Fruit fly (Drosophila melanogaster) whole organism, prepupa: ENCODE measurements around the gene MED10.
A peak's percentile ranks its signal among the peaks of the same experiment; 100 is the strongest.

ENCODE experiments used
- Blimp-1 ChIP-seq: fragments of 200-800 bp; sonication (Bioruptor generic); optimal IDR thresholded peaks from 3 replicates; lab custom pipeline; 2017; ENCODE audit warnings: missing biosample characterization, missing genetic modification characterization, mild to moderate bottlenecking, moderate library complexity, missing genetic modification reagents
- CG10669 ChIP-seq: fragments of 200-800 bp; sonication (Bioruptor generic); optimal IDR thresholded peaks from 3 replicates; lab custom pipeline; 2018; ENCODE audit warnings: missing biosample characterization, mild to moderate bottlenecking, missing genetic modification characterization, moderate library complexity
- CG11762 ChIP-seq: fragments of 200-800 bp; sonication (Bioruptor generic); optimal IDR thresholded peaks from 3 replicates; lab custom pipeline; 2016; ENCODE audit warnings: missing biosample characterization, missing genetic modification characterization; ENCODE audit not compliant: insufficient read depth
- CG3032 ChIP-seq: fragments of 200-800 bp; optimal IDR thresholded peaks from 2 replicates; lab custom pipeline; 2019; ENCODE audit warnings: missing biosample characterization, mild to moderate bottlenecking, missing genetic modification characterization, moderate library complexity
- CG31627 ChIP-seq: fragments of 200-800 bp; sonication (Bioruptor generic); optimal IDR thresholded peaks from 3 replicates; lab custom pipeline; 2016; ENCODE audit warnings: missing biosample characterization, missing genetic modification characterization
- CG34406 ChIP-seq: fragments of 200-800 bp; sonication (Bioruptor generic); optimal IDR thresholded peaks from 3 replicates; lab custom pipeline; 2016; ENCODE audit warnings: missing biosample characterization, missing genetic modification characterization
- CG3919 ChIP-seq: fragments of 200-800 bp; sonication (Bioruptor generic); optimal IDR thresholded peaks from 3 replicates; lab custom pipeline; 2016; ENCODE audit warnings: missing biosample characterization, missing genetic modification characterization
- CG4318 ChIP-seq: fragments of 200-800 bp; sonication (Bioruptor generic); optimal IDR thresholded peaks from 3 replicates; lab custom pipeline; 2017; ENCODE audit warnings: missing biosample characterization, mild to moderate bottlenecking, missing genetic modification characterization
- CG6163 ChIP-seq: fragments of 200-800 bp; sonication (Bioruptor generic); IDR thresholded peaks from 3 replicates; pipeline ENCODE4 v1.3.6; 2022; ENCODE audit warnings: missing biosample characterization, missing genetic modification characterization
- CG6792 ChIP-seq: fragments of 200-800 bp; sonication (Bioruptor generic); optimal IDR thresholded peaks from 3 replicates; lab custom pipeline; 2016; ENCODE audit warnings: missing biosample characterization, missing genetic modification characterization
- CG6808 ChIP-seq: fragments of 200-800 bp; sonication (Bioruptor generic); optimal IDR thresholded peaks from 3 replicates; lab custom pipeline; 2017; ENCODE audit warnings: missing biosample characterization, missing genetic modification characterization, mild to moderate bottlenecking, moderate library complexity, missing genetic modification reagents
- CG6854 ChIP-seq: fragments of 200-800 bp; sonication (Bioruptor generic); optimal IDR thresholded peaks from 2 replicates; lab custom pipeline; 2017; ENCODE audit warnings: missing biosample characterization, mild to moderate bottlenecking, missing genetic modification characterization
- CG7368 ChIP-seq: fragments of 200-800 bp; sonication (Bioruptor generic); optimal IDR thresholded peaks from 3 replicates; lab custom pipeline; 2016; ENCODE audit warnings: missing biosample characterization, missing genetic modification characterization
- CG8119 ChIP-seq: fragments of 200-800 bp; sonication (Bioruptor generic); IDR thresholded peaks from 3 replicates; pipeline ENCODE4 v1.3.6; 2022; ENCODE audit warnings: missing biosample characterization, missing genetic modification characterization
- CG8319 ChIP-seq: fragments of 200-800 bp; sonication (Bioruptor generic); optimal IDR thresholded peaks from 3 replicates; lab custom pipeline; 2016; ENCODE audit warnings: missing biosample characterization, missing genetic modification characterization
- CG9139 ChIP-seq: fragments of 200-800 bp; sonication (Bioruptor generic); optimal IDR thresholded peaks from 3 replicates; lab custom pipeline; 2017; ENCODE audit warnings: missing biosample characterization, mild to moderate bottlenecking, missing genetic modification characterization
- Eip75B ChIP-seq: fragments of 200-800 bp; sonication (Bioruptor generic); optimal IDR thresholded peaks from 3 replicates; lab custom pipeline; 2016; ENCODE audit warnings: missing biosample characterization, missing genetic modification characterization
- Eip93F ChIP-seq: fragments of 200-800 bp; sonication (Bioruptor generic); optimal IDR thresholded peaks from 2 replicates; lab custom pipeline; 2016; ENCODE audit warnings: missing biosample characterization, mild to moderate bottlenecking, missing genetic modification characterization
- Ets21C ChIP-seq: fragments of 200-800 bp; sonication (Bioruptor generic); optimal IDR thresholded peaks from 3 replicates; lab custom pipeline; 2016; ENCODE audit warnings: missing biosample characterization, missing genetic modification characterization
- Ets96B ChIP-seq: fragments of 200-800 bp; optimal IDR thresholded peaks from 2 replicates; lab custom pipeline; 2019; ENCODE audit warnings: missing biosample characterization, mild to moderate bottlenecking, missing genetic modification characterization, moderate library complexity
- Gug ChIP-seq: fragments of 200-800 bp; sonication (Bioruptor generic); IDR thresholded peaks from 2 replicates; pipeline ENCODE4 v1.3.6; 2022; ENCODE audit warnings: missing biosample characterization, missing genetic modification characterization
- Hr39 ChIP-seq: fragments of 200-800 bp; sonication (Bioruptor generic); optimal IDR thresholded peaks from 2 replicates; lab custom pipeline; 2016; ENCODE audit warnings: missing biosample characterization, missing genetic modification characterization
- Met ChIP-seq: fragments of 200-800 bp; sonication (Bioruptor generic); optimal IDR thresholded peaks from 3 replicates; lab custom pipeline; 2016; ENCODE audit warnings: missing biosample characterization, missing genetic modification characterization
- OdsH ChIP-seq: fragments of 200-800 bp; sonication (Bioruptor generic); optimal IDR thresholded peaks from 3 replicates; lab custom pipeline; 2016; ENCODE audit warnings: missing biosample characterization, missing genetic modification characterization
- Smox ChIP-seq: fragments of 200-800 bp; sonication (Bioruptor generic); optimal IDR thresholded peaks from 3 replicates; lab custom pipeline; 2016; ENCODE audit warnings: missing biosample characterization, missing genetic modification characterization
- Sox102F ChIP-seq: fragments of 200-800 bp; sonication (Bioruptor generic); optimal IDR thresholded peaks from 2 replicates; lab custom pipeline; 2016; ENCODE audit warnings: missing biosample characterization, mild to moderate bottlenecking, missing genetic modification characterization
- Sox14 ChIP-seq: fragments of 200-800 bp; sonication (Bioruptor generic); optimal IDR thresholded peaks from 3 replicates; lab custom pipeline; 2016; ENCODE audit warnings: missing biosample characterization, missing genetic modification characterization
- Sox15 ChIP-seq: fragments of 200-800 bp; sonication (Bioruptor generic); optimal IDR thresholded peaks from 3 replicates; lab custom pipeline; 2016; ENCODE audit warnings: missing biosample characterization, missing genetic modification characterization
- achi ChIP-seq: fragments of 200-800 bp; sonication (Bioruptor generic); optimal IDR thresholded peaks from 3 replicates; lab custom pipeline; 2016; ENCODE audit warnings: missing biosample characterization, missing genetic modification characterization
- acj6 ChIP-seq: fragments of 200-800 bp; sonication (Bioruptor generic); optimal IDR thresholded peaks from 3 replicates; lab custom pipeline; 2016; ENCODE audit warnings: missing biosample characterization, missing genetic modification characterization
- dsx ChIP-seq: fragments of 200-800 bp; optimal IDR thresholded peaks from 3 replicates; lab custom pipeline; 2019; ENCODE audit warnings: missing biosample characterization, mild to moderate bottlenecking, missing genetic modification characterization, moderate library complexity; ENCODE audit not compliant: poor library complexity, severe bottlenecking
- eg ChIP-seq: fragments of 200-800 bp; sonication (Bioruptor generic); IDR thresholded peaks from 3 replicates; pipeline ENCODE4 v1.3.6; 2022; ENCODE audit warnings: missing biosample characterization, missing genetic modification characterization
- esn ChIP-seq: fragments of 200-800 bp; sonication (Bioruptor generic); optimal IDR thresholded peaks from 2 replicates; lab custom pipeline; 2016; ENCODE audit warnings: missing biosample characterization, mild to moderate bottlenecking, missing genetic modification characterization, moderate library complexity
- fd59A ChIP-seq: fragments of 200-800 bp; sonication (Bioruptor generic); optimal IDR thresholded peaks from 2 replicates; lab custom pipeline; 2017; ENCODE audit warnings: missing biosample characterization, mild to moderate bottlenecking, missing genetic modification characterization, missing genetic modification reagents
- fd85E ChIP-seq: fragments of 200-800 bp; sonication (Bioruptor generic); optimal IDR thresholded peaks from 3 replicates; lab custom pipeline; 2016; ENCODE audit warnings: missing biosample characterization, missing genetic modification characterization
- lz ChIP-seq: fragments of 200-800 bp; sonication (Bioruptor generic); optimal IDR thresholded peaks from 3 replicates; lab custom pipeline; 2016; ENCODE audit warnings: missing biosample characterization, missing genetic modification characterization
- net ChIP-seq: fragments of 200-800 bp; sonication (Bioruptor generic); optimal IDR thresholded peaks from 3 replicates; lab custom pipeline; 2016; ENCODE audit warnings: missing biosample characterization, missing genetic modification characterization
- pdm3 ChIP-seq: fragments of 200-800 bp; sonication (Bioruptor generic); optimal IDR thresholded peaks from 3 replicates; lab custom pipeline; 2016; ENCODE audit warnings: missing biosample characterization, missing genetic modification characterization
- salr ChIP-seq, 2 experiments: fragments of 200-800 bp; sonication (Bioruptor generic); optimal IDR thresholded peaks; 3 replicates each; lab custom pipeline; 2016 to 2018; ENCODE audit warnings: missing biosample characterization in 2 of 2, missing genetic modification characterization in 2 of 2, mild to moderate bottlenecking in 1 of 2
- spab ChIP-seq: fragments of 200-800 bp; sonication (Bioruptor generic); optimal IDR thresholded peaks from 2 replicates; lab custom pipeline; 2017; ENCODE audit warnings: missing biosample characterization, mild to moderate bottlenecking, missing genetic modification characterization, missing genetic modification reagents
- ss ChIP-seq, 2 experiments: fragments of 200-800 bp; sonication (Bioruptor generic); optimal IDR thresholded peaks; 2 replicates in 1 of 2; 3 replicates in 1 of 2; lab custom pipeline; 2017 to 2018; ENCODE audit warnings: mild to moderate bottlenecking in 2 of 2, missing biosample characterization in 2 of 2, missing genetic modification characterization in 2 of 2, moderate library complexity in 1 of 2
- svp ChIP-seq: fragments of 200-800 bp; sonication (Bioruptor generic); peaks from one replicate; lab custom pipeline; 2016; ENCODE audit warnings: missing biosample characterization, missing genetic modification characterization
- topi ChIP-seq: fragments of 200-800 bp; sonication (Bioruptor generic); optimal IDR thresholded peaks from 3 replicates; lab custom pipeline; 2016; ENCODE audit warnings: missing biosample characterization, missing genetic modification characterization

MED10 gene

dm6 chr3L:16182633-16183462, 49.0 kb upstream of the MED10 start (continued):
- TF ChIP-seq Eip75B (GFP tag; lab: Kevin White, UChicago) (peak; percentile 26), CG3919 (GFP tag; lab: Kevin White, UChicago) (peak; percentile 32), Sox102F (GFP tag; lab: Kevin White, UChicago) (peak; percentile 62), Sox14 (peak; percentile 31), svp (GFP tag; lab: Kevin White, UChicago) (peak; percentile 89), achi (peak; percentile 45), acj6 (GFP tag; lab: Kevin White, UChicago) (peak; percentile 57), CG11762 (peak; percentile 28), CG6163 (GFP tag; lab: Robert Waterston, UW) (no peak), CG4318 (no peak), Sox15 (GFP tag; lab: Kevin White, UChicago) (peak; percentile 42), eg (no peak), net (GFP tag; lab: Kevin White, UChicago) (peak; percentile 10), Blimp-1 (no peak)

- no peak for TF ChIP-seq CG7368 (GFP tag; lab: Kevin White, UChicago)
- TF ChIP-seq CG6808 (GFP tag; lab: Kevin White, UChicago): no peak
- no peak for TF ChIP-seq CG6163 (GFP tag; lab: Robert Waterston, UW)
- no peak for TF ChIP-seq spab
- TF ChIP-seq Met (GFP tag; lab: Kevin White, UChicago): no peak
- TF ChIP-seq CG6792 (GFP tag; lab: Kevin White, UChicago): no peak
- no peak for TF ChIP-seq Ets21C
- TF ChIP-seq CG6854: no peak
Measured at dm6 chr3L:16183493-16183892, 48.4 kb upstream of the MED10 start.

- peak; percentile 30 for TF ChIP-seq achi
- peak; percentile 3 for TF ChIP-seq fd59A (GFP tag; lab: Kevin White, UChicago)
- TF ChIP-seq fd85E: no peak
- TF ChIP-seq dsx (GFP tag; lab: Kevin White, UChicago): peak; percentile 34
- TF ChIP-seq topi (GFP tag; lab: Kevin White, UChicago): peak; percentile 33
- TF ChIP-seq Met (GFP tag; lab: Kevin White, UChicago): peak; percentile 56
- TF ChIP-seq ss (GFP tag; optimal IDR thresholded peaks at IDR 0.05; lab: Kevin White, UChicago): peak; percentile 39 to 40
- no peak for TF ChIP-seq net (GFP tag; lab: Kevin White, UChicago)
- peak; percentile 0 for TF ChIP-seq Smox (GFP tag; lab: Kevin White, UChicago)
- no peak for TF ChIP-seq Blimp-1
- peak; percentile 25 for TF ChIP-seq pdm3 (GFP tag; lab: Kevin White, UChicago)
- TF ChIP-seq CG8319 (GFP tag; lab: Kevin White, UChicago): peak; percentile 1
- peak; percentile 1 for TF ChIP-seq CG31627 (GFP tag; lab: Kevin White, UChicago)
- TF ChIP-seq CG7368 (GFP tag; lab: Kevin White, UChicago): peak; percentile 15
- peak; percentile 60 for TF ChIP-seq Ets96B (tag; lab: Kevin White, UChicago)
- TF ChIP-seq esn (GFP tag; lab: Kevin White, UChicago): peak; percentile 56
- TF ChIP-seq CG9139 (GFP tag; lab: Kevin White, UChicago): no peak
- TF ChIP-seq CG34406 (GFP tag; lab: Kevin White, UChicago): peak; percentile 19
- no peak for TF ChIP-seq CG10669 (GFP tag; lab: Kevin White, UChicago)
- peak; percentile 36 for TF ChIP-seq lz (GFP tag; lab: Kevin White, UChicago)
- TF ChIP-seq CG11762: no peak
- TF ChIP-seq Eip93F (GFP tag; lab: Kevin White, UChicago): no peak
- peak; percentile 9 for TF ChIP-seq Hr39
- no peak for TF ChIP-seq salr (GFP tag; optimal IDR thresholded peaks at IDR 0.05; lab: Kevin White, UChicago)
- peak; percentile 67 for TF ChIP-seq spab
- TF ChIP-seq CG8119 (GFP tag; lab: Robert Waterston, UW): no peak
- peak; percentile 64 for TF ChIP-seq CG6808 (GFP tag; lab: Kevin White, UChicago)
- TF ChIP-seq Gug (GFP tag; lab: Robert Waterston, UW): no peak
- peak; percentile 18 for TF ChIP-seq CG6792 (GFP tag; lab: Kevin White, UChicago)
- TF ChIP-seq OdsH: peak; percentile 47
- peak; percentile 63 for TF ChIP-seq CG3032 (tag; lab: Kevin White, UChicago)
- TF ChIP-seq acj6 (GFP tag; lab: Kevin White, UChicago): peak; percentile 46
- peak; percentile 1 for TF ChIP-seq CG4318
Measured at dm6 chr3L:16189058-16189924, 42.6 kb upstream of the MED10 start.
